Fruit fly (Drosophila melanogaster): ENCODE measurements around the gene CG9270.

DNA sequence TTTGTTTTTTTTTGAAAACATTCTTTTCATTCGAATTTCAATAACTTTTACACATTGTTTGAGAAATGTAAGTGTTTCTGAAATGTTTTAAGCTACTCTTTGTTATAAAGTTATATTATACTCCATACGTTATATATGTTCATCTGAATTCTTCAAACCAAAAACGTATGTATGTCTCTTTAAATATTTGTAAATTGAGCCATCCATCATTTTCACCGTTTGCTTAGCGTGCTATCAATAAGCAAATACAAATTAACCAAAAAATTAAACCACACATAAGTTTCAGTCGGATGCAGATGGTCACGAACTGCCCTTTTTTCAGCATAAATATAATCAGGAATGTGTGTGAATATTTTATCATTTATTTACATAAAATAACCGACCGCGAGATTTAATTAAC, 765 bp upstream of the CG9270 start:
- TF ChIP-seq Dll (optimal IDR thresholded peaks at IDR 0.05) (no peak), EcR (GFP tag; optimal IDR thresholded peaks at IDR 0.05) (no peak), CG8478 (optimal IDR thresholded peaks at IDR 0.05) (no peak), psq (optimal IDR thresholded peaks at IDR 0.05) (no peak)

Data from whole organism.